Fruit fly (Drosophila melanogaster) whole organism, prepupa: Measurements from ENCODE around the gene Atet.

Experiments used
- CG10669 ChIP-seq: fragments of 200-800 bp; sonication (Bioruptor generic); optimal IDR thresholded peaks from 3 replicates; lab custom pipeline; 2018; ENCODE audit warnings: missing biosample characterization, mild to moderate bottlenecking, missing genetic modification characterization, moderate library complexity
- CG11294 ChIP-seq: fragments of 200-800 bp; sonication (Bioruptor generic); IDR thresholded peaks from 2 replicates; pipeline ENCODE4 v1.3.6; 2022; ENCODE audit warnings: missing biosample characterization, missing genetic modification characterization
- CG11902 ChIP-seq: fragments of 200-800 bp; sonication (Bioruptor generic); optimal IDR thresholded peaks from 3 replicates; lab custom pipeline; 2016; ENCODE audit warnings: missing biosample characterization, missing genetic modification characterization
- CG15336 ChIP-seq: fragments of 200-800 bp; sonication (Bioruptor generic); IDR thresholded peaks from 2 replicates; pipeline ENCODE4 v1.3.6; 2022; ENCODE audit warnings: missing biosample characterization, missing genetic modification characterization
- CG1621 ChIP-seq: fragments of 200-800 bp; sonication (Bioruptor generic); optimal IDR thresholded peaks from 3 replicates; lab custom pipeline; 2018; ENCODE audit warnings: missing biosample characterization, mild to moderate bottlenecking, missing genetic modification characterization
- CG3032 ChIP-seq: fragments of 200-800 bp; optimal IDR thresholded peaks from 2 replicates; lab custom pipeline; 2019; ENCODE audit warnings: missing biosample characterization, mild to moderate bottlenecking, missing genetic modification characterization, moderate library complexity
- CG32006 ChIP-seq: fragments of 200-800 bp; sonication (Bioruptor generic); optimal IDR thresholded peaks from 3 replicates; lab custom pipeline; 2017; ENCODE audit warnings: missing biosample characterization, mild to moderate bottlenecking, missing genetic modification characterization
- CG3919 ChIP-seq: fragments of 200-800 bp; sonication (Bioruptor generic); optimal IDR thresholded peaks from 3 replicates; lab custom pipeline; 2016; ENCODE audit warnings: missing biosample characterization, missing genetic modification characterization
- CG4318 ChIP-seq: fragments of 200-800 bp; sonication (Bioruptor generic); optimal IDR thresholded peaks from 3 replicates; lab custom pipeline; 2017; ENCODE audit warnings: missing biosample characterization, mild to moderate bottlenecking, missing genetic modification characterization
- CG6808 ChIP-seq: fragments of 200-800 bp; sonication (Bioruptor generic); optimal IDR thresholded peaks from 3 replicates; lab custom pipeline; 2017; ENCODE audit warnings: missing biosample characterization, missing genetic modification characterization, mild to moderate bottlenecking, moderate library complexity, missing genetic modification reagents
- CG6854 ChIP-seq: fragments of 200-800 bp; sonication (Bioruptor generic); optimal IDR thresholded peaks from 2 replicates; lab custom pipeline; 2017; ENCODE audit warnings: missing biosample characterization, mild to moderate bottlenecking, missing genetic modification characterization
- CG7368 ChIP-seq: fragments of 200-800 bp; sonication (Bioruptor generic); optimal IDR thresholded peaks from 3 replicates; lab custom pipeline; 2016; ENCODE audit warnings: missing biosample characterization, missing genetic modification characterization
- CG8319 ChIP-seq: fragments of 200-800 bp; sonication (Bioruptor generic); optimal IDR thresholded peaks from 3 replicates; lab custom pipeline; 2016; ENCODE audit warnings: missing biosample characterization, missing genetic modification characterization
- CG9139 ChIP-seq: fragments of 200-800 bp; sonication (Bioruptor generic); optimal IDR thresholded peaks from 3 replicates; lab custom pipeline; 2017; ENCODE audit warnings: missing biosample characterization, mild to moderate bottlenecking, missing genetic modification characterization
- Eip75B ChIP-seq: fragments of 200-800 bp; sonication (Bioruptor generic); optimal IDR thresholded peaks from 3 replicates; lab custom pipeline; 2016; ENCODE audit warnings: missing biosample characterization, missing genetic modification characterization
- Eip93F ChIP-seq: fragments of 200-800 bp; sonication (Bioruptor generic); optimal IDR thresholded peaks from 2 replicates; lab custom pipeline; 2016; ENCODE audit warnings: missing biosample characterization, mild to moderate bottlenecking, missing genetic modification characterization
- Ets21C ChIP-seq: fragments of 200-800 bp; sonication (Bioruptor generic); optimal IDR thresholded peaks from 3 replicates; lab custom pipeline; 2016; ENCODE audit warnings: missing biosample characterization, missing genetic modification characterization
- Ets96B ChIP-seq: fragments of 200-800 bp; optimal IDR thresholded peaks from 2 replicates; lab custom pipeline; 2019; ENCODE audit warnings: missing biosample characterization, mild to moderate bottlenecking, missing genetic modification characterization, moderate library complexity
- Gug ChIP-seq: fragments of 200-800 bp; sonication (Bioruptor generic); IDR thresholded peaks from 2 replicates; pipeline ENCODE4 v1.3.6; 2022; ENCODE audit warnings: missing biosample characterization, missing genetic modification characterization
- Hr38 ChIP-seq: sonication (Bioruptor generic); optimal IDR thresholded peaks from 2 replicates; lab custom pipeline; 2016; ENCODE audit warnings: missing biosample characterization, missing genetic modification characterization
- Hr39 ChIP-seq: fragments of 200-800 bp; sonication (Bioruptor generic); optimal IDR thresholded peaks from 2 replicates; lab custom pipeline; 2016; ENCODE audit warnings: missing biosample characterization, missing genetic modification characterization
- Hr4 ChIP-seq: fragments of 200-800 bp; sonication (Bioruptor generic); optimal IDR thresholded peaks from 3 replicates; lab custom pipeline; 2016; ENCODE audit warnings: missing biosample characterization, missing genetic modification characterization
- Met ChIP-seq: fragments of 200-800 bp; sonication (Bioruptor generic); optimal IDR thresholded peaks from 3 replicates; lab custom pipeline; 2016; ENCODE audit warnings: missing biosample characterization, missing genetic modification characterization
- Sox102F ChIP-seq: fragments of 200-800 bp; sonication (Bioruptor generic); optimal IDR thresholded peaks from 2 replicates; lab custom pipeline; 2016; ENCODE audit warnings: missing biosample characterization, mild to moderate bottlenecking, missing genetic modification characterization
- Sox14 ChIP-seq: fragments of 200-800 bp; sonication (Bioruptor generic); optimal IDR thresholded peaks from 3 replicates; lab custom pipeline; 2016; ENCODE audit warnings: missing biosample characterization, missing genetic modification characterization
- achi ChIP-seq: fragments of 200-800 bp; sonication (Bioruptor generic); optimal IDR thresholded peaks from 3 replicates; lab custom pipeline; 2016; ENCODE audit warnings: missing biosample characterization, missing genetic modification characterization
- acj6 ChIP-seq: fragments of 200-800 bp; sonication (Bioruptor generic); optimal IDR thresholded peaks from 3 replicates; lab custom pipeline; 2016; ENCODE audit warnings: missing biosample characterization, missing genetic modification characterization
- cyc ChIP-seq: fragments of 200-800 bp; sonication (Bioruptor generic); optimal IDR thresholded peaks from 3 replicates; lab custom pipeline; 2016; ENCODE audit warnings: missing biosample characterization, missing genetic modification characterization
- dac ChIP-seq: fragments of 200-800 bp; sonication (Bioruptor generic); optimal IDR thresholded peaks from 2 replicates; lab custom pipeline; 2017; ENCODE audit warnings: missing biosample characterization, mild to moderate bottlenecking, missing genetic modification characterization
- eg ChIP-seq: fragments of 200-800 bp; sonication (Bioruptor generic); IDR thresholded peaks from 3 replicates; pipeline ENCODE4 v1.3.6; 2022; ENCODE audit warnings: missing biosample characterization, missing genetic modification characterization
- esn ChIP-seq: fragments of 200-800 bp; sonication (Bioruptor generic); optimal IDR thresholded peaks from 2 replicates; lab custom pipeline; 2016; ENCODE audit warnings: missing biosample characterization, mild to moderate bottlenecking, missing genetic modification characterization, moderate library complexity
- fd85E ChIP-seq: fragments of 200-800 bp; sonication (Bioruptor generic); optimal IDR thresholded peaks from 3 replicates; lab custom pipeline; 2016; ENCODE audit warnings: missing biosample characterization, missing genetic modification characterization
- fkh ChIP-seq: fragments of 200-800 bp; sonication (Bioruptor generic); optimal IDR thresholded peaks from 3 replicates; lab custom pipeline; 2017; ENCODE audit warnings: missing biosample characterization, mild to moderate bottlenecking, missing genetic modification characterization, moderate library complexity
- lz ChIP-seq: fragments of 200-800 bp; sonication (Bioruptor generic); optimal IDR thresholded peaks from 3 replicates; lab custom pipeline; 2016; ENCODE audit warnings: missing biosample characterization, missing genetic modification characterization
- salr ChIP-seq, 2 experiments: fragments of 200-800 bp; sonication (Bioruptor generic); optimal IDR thresholded peaks; 3 replicates each; lab custom pipeline; 2016 to 2018; ENCODE audit warnings: missing biosample characterization in 2 of 2, missing genetic modification characterization in 2 of 2, mild to moderate bottlenecking in 1 of 2
- spab ChIP-seq: fragments of 200-800 bp; sonication (Bioruptor generic); optimal IDR thresholded peaks from 2 replicates; lab custom pipeline; 2017; ENCODE audit warnings: missing biosample characterization, mild to moderate bottlenecking, missing genetic modification characterization, missing genetic modification reagents
- ss ChIP-seq, 2 experiments: fragments of 200-800 bp; sonication (Bioruptor generic); optimal IDR thresholded peaks; 2 replicates in 1 of 2; 3 replicates in 1 of 2; lab custom pipeline; 2017 to 2018; ENCODE audit warnings: mild to moderate bottlenecking in 2 of 2, missing biosample characterization in 2 of 2, missing genetic modification characterization in 2 of 2, moderate library complexity in 1 of 2
- svp ChIP-seq: fragments of 200-800 bp; sonication (Bioruptor generic); peaks from one replicate; lab custom pipeline; 2016; ENCODE audit warnings: missing biosample characterization, missing genetic modification characterization
- topi ChIP-seq: fragments of 200-800 bp; sonication (Bioruptor generic); optimal IDR thresholded peaks from 3 replicates; lab custom pipeline; 2016; ENCODE audit warnings: missing biosample characterization, missing genetic modification characterization
- vri ChIP-seq: fragments of 200-800 bp; sonication (Bioruptor generic); optimal IDR thresholded peaks from 3 replicates; lab custom pipeline; 2016; ENCODE audit warnings: missing biosample characterization, mild to moderate bottlenecking, missing genetic modification characterization

The Atet gene

DNA sequence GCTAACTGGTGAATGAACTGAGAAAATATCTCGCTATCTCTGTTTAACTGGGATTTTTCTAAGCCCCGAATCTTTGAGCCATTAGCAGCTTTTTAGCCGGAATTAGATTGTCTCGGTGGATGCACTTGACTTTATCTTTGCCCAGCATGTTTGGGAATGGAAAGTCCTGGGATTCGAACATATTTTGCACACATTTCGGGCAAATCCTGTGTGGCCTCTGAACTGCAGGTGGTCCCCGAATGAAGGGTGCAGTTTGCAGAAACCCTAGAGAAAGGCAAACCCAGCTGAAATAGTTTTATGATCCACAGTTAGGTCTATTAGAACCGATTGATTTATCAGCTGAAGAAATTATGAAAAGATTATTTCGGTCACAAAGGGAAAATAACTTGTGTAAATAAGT, 32.9 kb downstream of the Atet start:
- TF ChIP-seq eg (no peak), CG6854 (GFP tag; lab: Kevin White, UChicago) (no peak), Ets96B (tag; lab: Kevin White, UChicago) (no peak), vri (GFP tag; lab: Kevin White, UChicago) (no peak), Sox14 (GFP tag; lab: Kevin White, UChicago) (no peak)

DNA sequence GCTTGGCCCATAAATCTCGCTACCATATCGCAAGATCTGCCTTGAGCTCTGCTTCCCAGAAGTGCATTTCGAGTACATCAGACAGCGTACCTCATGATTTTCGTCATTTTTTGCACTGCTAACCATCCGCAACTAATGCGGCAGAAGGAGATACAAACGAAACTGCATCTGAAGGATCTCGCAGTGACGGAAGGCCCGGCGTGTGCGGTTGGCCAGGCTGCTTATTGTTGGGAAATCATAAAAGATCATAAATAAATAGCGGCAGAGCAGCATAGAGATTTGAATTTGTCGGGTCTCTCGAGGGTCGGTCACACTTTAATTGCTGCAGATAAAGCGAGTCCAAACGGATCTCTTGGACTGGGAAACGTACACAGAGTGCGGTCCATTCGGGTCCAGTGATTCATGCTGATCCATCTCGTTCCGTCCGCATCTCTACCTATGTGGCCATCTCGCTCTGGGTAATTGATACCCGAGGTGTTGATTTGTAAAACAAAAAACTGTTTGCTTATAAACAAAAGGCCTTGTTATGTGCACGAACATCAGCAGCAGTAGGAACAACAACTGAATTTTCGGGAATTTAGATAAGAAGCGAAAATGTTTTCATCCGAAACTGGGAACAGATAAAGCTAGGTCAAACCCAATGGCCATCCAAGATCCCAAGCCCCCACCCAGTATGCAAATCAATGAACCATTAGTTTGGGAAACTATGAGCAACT, 35.0 kb downstream of the Atet start:
- no peak for TF ChIP-seq achi (GFP tag; lab: Kevin White, UChicago)
- TF ChIP-seq fkh: peak; percentile 65
- no peak for TF ChIP-seq CG3919 (GFP tag; lab: Kevin White, UChicago)
- no peak for TF ChIP-seq Met (GFP tag; lab: Kevin White, UChicago)
- no peak for TF ChIP-seq fd85E (GFP tag; lab: Kevin White, UChicago)
- no peak for TF ChIP-seq Sox102F (GFP tag; lab: Kevin White, UChicago)
- no peak for TF ChIP-seq CG11294
- TF ChIP-seq, all 60 proteins: peak for 1

DNA sequence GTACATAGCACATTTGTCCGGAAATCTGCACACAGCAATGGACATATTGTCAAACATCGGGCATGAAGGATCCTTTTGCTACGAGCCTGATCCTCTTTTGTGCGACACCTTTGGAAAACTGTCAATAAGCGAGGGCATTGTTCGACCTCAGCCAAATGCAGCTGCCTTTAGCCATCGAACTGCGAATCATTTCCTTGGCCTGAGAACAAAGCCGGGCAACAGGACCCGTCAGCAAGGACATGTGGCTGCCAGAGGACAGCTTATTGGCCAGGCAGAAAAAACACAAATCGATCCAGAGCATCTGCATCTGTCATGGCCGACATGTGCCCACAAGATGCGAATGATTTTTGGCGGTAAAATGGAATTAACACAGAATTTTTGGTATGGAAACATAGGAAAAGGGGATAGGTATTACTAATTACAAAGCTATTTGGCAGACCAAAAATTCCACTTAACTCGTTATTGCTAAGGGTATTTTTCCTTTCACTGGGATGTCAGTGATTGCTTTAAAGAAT, 36.4 kb downstream of the Atet start:
- TF ChIP-seq topi (GFP tag; lab: Kevin White, UChicago): no peak
- no peak for TF ChIP-seq CG15336 (GFP tag; lab: Robert Waterston, UW)

DNA sequence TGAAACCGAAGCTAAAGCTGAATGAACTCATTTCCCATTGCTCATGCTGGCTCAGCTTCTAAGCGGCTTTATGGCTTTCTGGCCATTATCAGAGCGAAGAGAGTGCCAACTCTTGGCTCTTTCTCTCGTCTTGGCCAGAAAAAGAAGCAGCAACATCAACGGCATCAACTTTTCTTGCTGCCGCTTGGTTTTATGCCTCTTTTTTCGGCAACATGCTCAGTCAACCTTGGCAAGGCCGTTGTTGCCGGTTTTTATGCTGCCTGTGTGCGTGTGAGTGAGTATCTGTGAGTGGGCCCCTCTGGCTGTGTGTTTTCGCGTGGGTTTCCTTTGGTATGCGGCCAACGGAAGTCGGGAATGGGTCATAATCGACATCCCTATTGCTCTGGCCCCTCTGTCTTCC, 36.9 kb downstream of the Atet start:
- TF ChIP-seq CG9139 (GFP tag; lab: Kevin White, UChicago): no peak
- peak in 1 of 2 experiments; percentile 34 for TF ChIP-seq ss (GFP tag; optimal IDR thresholded peaks at IDR 0.05; lab: Kevin White, UChicago)
- TF ChIP-seq CG11902 (GFP tag; lab: Kevin White, UChicago): no peak
- peak; percentile 63 for TF ChIP-seq Hr39

DNA sequence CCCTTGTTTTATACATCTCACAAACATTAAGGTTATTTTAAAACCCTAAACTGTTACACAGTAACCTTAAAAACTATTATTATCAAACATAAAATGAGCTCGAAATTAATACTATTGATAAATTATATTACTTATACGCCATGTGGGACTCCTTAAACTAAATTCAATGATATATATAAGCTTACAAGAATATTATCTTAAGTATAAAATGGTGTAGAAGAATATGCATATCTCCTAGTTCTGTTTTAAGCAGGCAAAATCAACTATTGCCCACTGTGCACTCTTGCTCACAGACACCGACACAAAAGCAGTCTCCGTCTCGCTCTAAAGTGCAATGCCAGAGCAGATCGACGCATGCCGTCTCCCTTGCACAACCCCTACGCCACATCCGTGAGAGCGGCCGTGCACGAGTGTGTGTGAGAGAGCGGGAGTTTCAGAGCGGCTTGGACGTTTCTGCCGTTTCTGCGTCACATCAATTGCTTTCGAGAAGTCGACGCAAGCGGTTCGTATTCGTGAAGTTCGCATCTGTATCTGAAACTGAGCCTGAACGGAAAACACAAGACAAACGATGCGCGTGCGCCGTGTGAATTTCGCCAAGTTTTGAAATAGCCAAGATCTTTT, 37.9 kb downstream of the Atet start:
- peak; percentile 4 for TF ChIP-seq spab
- TF ChIP-seq CG8319: peak; percentile 11
- TF ChIP-seq acj6 (GFP tag; lab: Kevin White, UChicago): peak; percentile 60
- peak; percentile 27 for TF ChIP-seq Ets21C (GFP tag; lab: Kevin White, UChicago)
- TF ChIP-seq Hr38 (GFP tag; lab: Kevin White, UChicago): no peak
- TF ChIP-seq CG11902 (GFP tag; lab: Kevin White, UChicago): peak; percentile 46
- TF ChIP-seq cyc (GFP tag; lab: Kevin White, UChicago): peak; percentile 23
- TF ChIP-seq Ets96B (tag; lab: Kevin White, UChicago): peak; percentile 38
- no peak for TF ChIP-seq dac (GFP tag; lab: Kevin White, UChicago)
- no peak for TF ChIP-seq Gug
- peak; percentile 45 for TF ChIP-seq CG9139 (GFP tag; lab: Kevin White, UChicago)
- TF ChIP-seq svp (GFP tag; lab: Kevin White, UChicago): peak; percentile 87
- TF ChIP-seq lz (GFP tag; lab: Kevin White, UChicago): peak; percentile 67
- TF ChIP-seq CG10669 (GFP tag; lab: Kevin White, UChicago): peak; percentile 27
- peak; percentile 70 for TF ChIP-seq achi (GFP tag; lab: Kevin White, UChicago)
- TF ChIP-seq Eip75B (GFP tag; lab: Kevin White, UChicago): peak; percentile 55
- peak; percentile 35 for TF ChIP-seq Eip93F (GFP tag; lab: Kevin White, UChicago)
- TF ChIP-seq fd85E (GFP tag; lab: Kevin White, UChicago): peak; percentile 11
- no peak for TF ChIP-seq CG3032 (tag; lab: Kevin White, UChicago)
- peak; percentile 76 for TF ChIP-seq Sox14 (GFP tag; lab: Kevin White, UChicago)
- peak; percentile 81 for TF ChIP-seq esn (GFP tag; lab: Kevin White, UChicago)
- peak; percentile 10 for TF ChIP-seq CG7368
- TF ChIP-seq topi (GFP tag; lab: Kevin White, UChicago): peak; percentile 68
- peak; percentile 39 for TF ChIP-seq CG6808 (GFP tag; lab: Kevin White, UChicago)
- peak in 1 of 2 experiments; percentile 45 for TF ChIP-seq salr (GFP tag; optimal IDR thresholded peaks at IDR 0.05; lab: Kevin White, UChicago)
- peak; percentile 55 for TF ChIP-seq CG1621
- TF ChIP-seq CG32006 (GFP tag; lab: Kevin White, UChicago): peak; percentile 63
- peak; percentile 2 for TF ChIP-seq CG4318 (GFP tag; lab: Kevin White, UChicago)
- peak; percentile 79 for TF ChIP-seq Sox102F (GFP tag; lab: Kevin White, UChicago)
- TF ChIP-seq ss (GFP tag; optimal IDR thresholded peaks at IDR 0.05; lab: Kevin White, UChicago): peak; percentile 51 to 56
- peak; percentile 19; the same call in 1 of the 2 replicates for TF ChIP-seq CG11294
- TF ChIP-seq Hr4: peak; percentile 59
